Worm (Caenorhabditis elegans) whole organism, early embryonic: ENCODE data around the gene C23H3.5.

ENCODE experiments used
- B0310.2 ChIP-seq: sonication (generic microtip); optimal IDR thresholded peaks from 2 replicates; lab custom pipeline; 2016; ENCODE audit warnings: mild to moderate bottlenecking, missing genetic modification characterization, missing compliant biosample characterization
- F13C5.2 ChIP-seq: sonication (generic microtip); optimal IDR thresholded peaks from 2 replicates; lab custom pipeline; 2017; ENCODE audit warnings: mild to moderate bottlenecking, missing genetic modification characterization, inconsistent platforms, missing compliant biosample characterization
- aly-1 ChIP-seq: sonication (generic microtip); optimal IDR thresholded peaks from 2 replicates; lab custom pipeline; 2016; ENCODE audit warnings: missing genetic modification characterization, missing compliant biosample characterization
- ama-1 ChIP-seq: fragments of 150-350 bp; optimal IDR thresholded peaks from 2 replicates; lab custom pipeline; 2014
- ceh-13 ChIP-seq: fragments of 200-800 bp; sonication (Bioruptor generic); optimal IDR thresholded peaks from 2 replicates; lab custom pipeline; 2018; ENCODE audit warnings: mild to moderate bottlenecking, missing genetic modification characterization, missing compliant biosample characterization
- ceh-36 ChIP-seq: sonication (generic microtip); optimal IDR thresholded peaks from 2 replicates; lab custom pipeline; 2016; ENCODE audit warnings: missing genetic modification characterization, inconsistent platforms, missing compliant biosample characterization
- ets-7 ChIP-seq: sonication (generic microtip); optimal IDR thresholded peaks from 2 replicates; lab custom pipeline; 2016; ENCODE audit warnings: missing genotype, missing genetic modification characterization, missing compliant biosample characterization
- flt-1 ChIP-seq: fragments of 200-800 bp; sonication (Bioruptor generic); IDR thresholded peaks from 2 replicates; pipeline ENCODE4 v1.3.6; 2022; ENCODE audit warnings: missing genetic modification characterization, missing compliant biosample characterization
- hmbx-1 ChIP-seq: sonication (generic microtip); optimal IDR thresholded peaks from 2 replicates; lab custom pipeline; 2016; ENCODE audit warnings: mild to moderate bottlenecking, missing genetic modification characterization, missing compliant biosample characterization
- hmg-4 ChIP-seq: fragments of 200-800 bp; sonication (Bioruptor generic); optimal IDR thresholded peaks from 2 replicates; lab custom pipeline; 2018; ENCODE audit warnings: mild to moderate bottlenecking, missing genetic modification characterization, missing compliant biosample characterization
- hnd-1 ChIP-seq: sonication (generic microtip); optimal IDR thresholded peaks from 2 replicates; lab custom pipeline; 2016; ENCODE audit warnings: missing genetic modification characterization, missing compliant biosample characterization
- pes-1 ChIP-seq: fragments of 200-800 bp; sonication (Bioruptor generic); IDR thresholded peaks from 2 replicates; pipeline ENCODE4 v1.3.6; 2022; ENCODE audit warnings: missing genetic modification reagents, missing genetic modification characterization, missing compliant biosample characterization
- scrt-1 ChIP-seq: fragments of 200-800 bp; sonication (Bioruptor generic); IDR thresholded peaks from 2 replicates; pipeline ENCODE4 v1.3.6; 2022; ENCODE audit warnings: missing genetic modification characterization, missing compliant biosample characterization
- sea-1 ChIP-seq: fragments of 200-800 bp; sonication (Bioruptor generic); conservative IDR thresholded peaks from 2 replicates; pipeline ENCODE4 v1.3.6; 2022; ENCODE audit warnings: missing genetic modification characterization, missing compliant biosample characterization
- tbx-11 ChIP-seq: fragments of 200-800 bp; sonication (Bioruptor generic); IDR thresholded peaks from 2 replicates; pipeline ENCODE4 v1.3.6; 2022; ENCODE audit warnings: missing genetic modification characterization, missing compliant biosample characterization
- tbx-37 ChIP-seq: fragments of 200-800 bp; sonication (Bioruptor generic); conservative IDR thresholded peaks from 2 replicates; pipeline ENCODE4 v1.3.6; 2022; ENCODE audit warnings: missing genetic modification reagents, missing genetic modification characterization, missing compliant biosample characterization
- tra-4 ChIP-seq: sonication (generic microtip); optimal IDR thresholded peaks from 2 replicates; lab custom pipeline; 2017; ENCODE audit warnings: missing genetic modification characterization, missing compliant biosample characterization

The C23H3.5 gene

DNA sequence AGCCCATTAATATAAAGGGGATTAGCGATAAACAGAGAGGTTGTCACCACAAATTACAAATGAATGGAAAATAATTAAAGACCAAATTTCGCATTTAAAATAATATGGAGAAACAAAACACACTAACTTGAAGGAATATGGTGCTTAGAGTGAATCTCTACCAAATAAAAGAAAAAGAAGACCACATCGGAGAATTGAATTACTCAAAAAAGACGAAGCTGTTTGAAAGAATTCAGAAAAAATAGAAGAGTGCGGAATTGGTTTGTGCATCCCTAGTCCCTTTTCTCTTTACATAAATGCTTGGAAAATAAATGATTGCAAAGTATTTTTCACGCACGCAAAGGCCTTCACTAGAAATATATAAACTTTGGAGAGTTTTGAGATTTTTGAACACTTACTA, 26.5 kb downstream of the C23H3.5 start:
- TF ChIP-seq tra-4: no peak
- no peak for TF ChIP-seq flt-1 (GFP tag; lab: Robert Waterston, UW)
- no peak for TF ChIP-seq hnd-1
- TF ChIP-seq tbx-37 (GFP tag; lab: Robert Waterston, UW): no peak
- TF ChIP-seq pes-1 (GFP tag; lab: Robert Waterston, UW): no peak
- no peak for TF ChIP-seq ceh-13 (GFP tag; lab: Kevin White, UChicago)
- TF ChIP-seq hmg-4 (GFP tag; lab: Kevin White, UChicago): no peak
- TF ChIP-seq sea-1 (GFP tag; lab: Robert Waterston, UW): no peak
- TF ChIP-seq tbx-11: no peak
- no peak for TF ChIP-seq aly-1 (tag; lab: Kevin White, UChicago)
- no peak for TF ChIP-seq F13C5.2 (tag; lab: Kevin White, UChicago)
- TF ChIP-seq ama-1 (lab: Kevin White, UChicago): no peak
- TF ChIP-seq ets-7 (tag; lab: Kevin White, UChicago): no peak
- no peak for TF ChIP-seq ceh-36

DNA sequence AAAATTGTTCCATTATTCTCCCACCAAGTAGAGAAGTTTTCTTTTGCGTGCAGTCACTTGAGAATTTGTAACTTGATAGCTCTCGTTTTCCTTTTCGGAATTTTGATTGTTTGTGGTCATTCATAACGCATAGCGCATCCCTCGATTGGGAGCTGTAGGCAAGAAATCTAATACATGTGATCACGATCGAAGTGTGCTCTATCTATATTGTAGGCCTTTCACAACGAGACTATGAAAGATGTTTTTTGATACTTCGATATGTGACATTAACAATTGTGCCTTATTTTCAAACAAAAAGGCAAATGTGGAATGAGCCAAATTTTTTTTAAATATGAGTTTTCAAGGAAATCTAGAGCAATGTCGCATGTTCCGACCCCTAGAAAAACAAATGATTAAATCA, 28.5 kb downstream of the C23H3.5 start:
- TF ChIP-seq flt-1 (GFP tag; lab: Robert Waterston, UW) (no peak), hmg-4 (GFP tag; lab: Kevin White, UChicago) (no peak), scrt-1 (no peak), B0310.2 (tag; lab: Kevin White, UChicago) (no peak), ets-7 (tag; lab: Kevin White, UChicago) (no peak), sea-1 (GFP tag; lab: Robert Waterston, UW) (no peak), hnd-1 (no peak), tbx-11 (no peak), ama-1 (lab: Kevin White, UChicago) (no peak), tbx-37 (GFP tag; lab: Robert Waterston, UW) (no peak)

DNA sequence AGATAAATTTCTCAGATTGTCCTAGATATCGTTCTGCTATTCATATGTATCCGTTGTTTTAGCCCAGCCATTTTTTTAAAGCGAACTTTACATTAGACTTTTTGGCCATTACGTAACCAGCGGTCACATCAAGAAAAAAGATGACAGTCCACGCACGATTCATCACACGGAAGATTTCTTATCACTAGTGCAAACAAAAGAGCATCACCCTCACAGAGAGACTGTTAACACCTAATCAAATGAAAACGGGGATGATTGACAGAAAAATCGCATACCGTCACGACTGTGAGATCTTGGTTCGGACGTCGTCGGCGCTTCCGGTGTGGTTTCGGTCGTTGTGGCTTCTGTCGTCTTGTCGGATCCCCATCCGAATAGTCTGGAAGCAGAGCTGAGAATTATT, 29.3 kb downstream of the C23H3.5 start:
- TF ChIP-seq scrt-1 (no peak), ceh-36 (no peak), tra-4 (no peak), sea-1 (GFP tag; lab: Robert Waterston, UW) (no peak), flt-1 (GFP tag; lab: Robert Waterston, UW) (no peak), B0310.2 (tag; lab: Kevin White, UChicago) (no peak), hmg-4 (GFP tag; lab: Kevin White, UChicago) (no peak), pes-1 (GFP tag; lab: Robert Waterston, UW) (no peak), aly-1 (tag; lab: Kevin White, UChicago) (no peak), tbx-11 (no peak), tbx-37 (GFP tag; lab: Robert Waterston, UW) (no peak), hmbx-1 (tag; lab: Kevin White, UChicago) (no peak), ama-1 (lab: Kevin White, UChicago) (no peak), ets-7 (tag; lab: Kevin White, UChicago) (no peak), F13C5.2 (tag; lab: Kevin White, UChicago) (no peak), hnd-1 (no peak), ceh-13 (GFP tag; lab: Kevin White, UChicago) (no peak)

DNA sequence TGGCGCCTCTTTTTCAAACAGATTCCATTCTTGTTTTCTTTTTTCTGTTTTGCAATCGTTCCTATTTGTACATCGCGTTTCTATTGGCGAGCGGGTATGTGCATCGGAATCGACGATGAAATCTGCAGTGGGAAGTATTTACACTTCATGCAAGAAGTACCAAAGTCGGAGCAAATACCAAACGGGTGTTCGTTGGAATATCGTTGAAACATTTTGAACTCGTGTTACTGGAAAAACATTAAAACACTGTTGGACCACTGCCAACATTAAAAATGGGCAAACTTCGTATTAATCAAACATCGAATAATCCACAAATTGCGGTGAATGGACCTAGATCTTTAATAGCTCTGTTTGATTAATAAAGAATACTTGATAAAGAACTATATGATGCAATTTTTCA, 31.8 kb downstream of the C23H3.5 start, which contains the start of gene C23H3.9:
Gene C23H3.9 (minus strand): TSS at position 101 of the 400 bp plus-strand sequence.
- TF ChIP-seq aly-1 (tag; lab: Kevin White, UChicago) (no peak), hnd-1 (no peak), ceh-36 (no peak)

DNA sequence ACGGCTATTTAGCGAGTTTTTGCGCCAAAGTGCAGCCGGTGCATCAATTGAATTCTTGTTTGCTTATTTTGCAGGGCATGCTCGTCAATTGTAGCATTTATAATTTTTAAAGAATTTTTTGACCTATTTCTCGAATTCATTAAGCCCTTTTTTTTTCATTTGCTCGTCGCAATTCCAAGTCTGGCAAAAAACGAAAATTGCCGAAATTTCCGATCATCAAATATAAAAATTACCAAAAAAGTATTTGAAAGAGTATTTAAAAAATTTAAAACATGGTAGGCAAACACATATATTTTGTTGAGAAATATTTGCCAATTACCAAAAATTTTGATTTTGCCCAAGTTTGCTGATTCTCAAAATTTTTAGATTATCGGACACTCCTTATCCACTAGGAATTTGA, 36.8 kb downstream of the C23H3.5 start, which contains the start of gene C50D2.6:
Gene C50D2.6 (plus strand): TSS at position 301 of the 400 bp plus-strand sequence.
- TF ChIP-seq ama-1 (lab: Kevin White, UChicago) (no peak), scrt-1 (no peak), tra-4 (no peak), ets-7 (tag; lab: Kevin White, UChicago) (no peak)

DNA sequence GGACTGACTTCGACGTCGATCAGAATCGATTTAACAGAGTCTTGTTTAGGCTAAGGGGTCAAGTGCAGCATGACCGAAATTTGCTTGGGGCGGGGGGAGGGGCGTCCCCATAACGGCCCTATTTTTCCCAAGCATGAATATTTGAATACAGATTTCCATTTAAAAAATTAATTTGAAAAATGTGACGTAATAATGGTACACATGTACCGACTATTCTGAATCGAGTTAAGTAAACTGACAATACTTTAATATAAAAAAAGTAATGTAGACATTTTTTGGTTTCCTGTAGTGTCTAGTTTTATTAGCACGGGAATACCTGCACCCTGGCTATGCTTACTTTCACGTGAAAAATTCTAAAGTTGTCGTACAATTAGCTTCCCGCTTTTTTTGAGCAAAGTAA, 39.4 kb downstream of the C23H3.5 start:
- TF ChIP-seq sea-1 (GFP tag; lab: Robert Waterston, UW) (no peak), tbx-37 (GFP tag; lab: Robert Waterston, UW) (no peak), tra-4 (no peak), scrt-1 (no peak), aly-1 (tag; lab: Kevin White, UChicago) (no peak), flt-1 (GFP tag; lab: Robert Waterston, UW) (no peak), ceh-36 (no peak), hmbx-1 (tag; lab: Kevin White, UChicago) (no peak), F13C5.2 (tag; lab: Kevin White, UChicago) (no peak), ceh-13 (GFP tag; lab: Kevin White, UChicago) (no peak)

DNA sequence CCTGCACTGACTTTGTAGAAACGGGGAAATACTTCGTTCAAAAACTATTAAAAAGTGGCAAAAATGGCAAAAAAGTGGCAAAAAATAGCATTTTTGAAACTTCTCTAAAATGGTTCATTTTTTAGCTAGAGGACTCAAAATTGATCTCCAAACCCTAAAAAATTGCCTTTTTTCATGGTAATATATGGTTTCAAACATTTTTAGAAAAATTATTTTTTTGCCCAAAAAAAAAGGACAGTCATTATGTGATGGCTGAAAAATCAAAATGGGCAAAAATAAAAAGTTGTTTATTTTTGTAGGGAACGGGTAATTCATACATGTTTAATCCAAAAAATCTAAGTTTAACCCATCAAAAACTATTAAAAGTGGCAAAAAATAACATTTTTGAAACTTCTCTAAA, 40.6 kb downstream of the C23H3.5 start:
- TF ChIP-seq flt-1 (GFP tag; lab: Robert Waterston, UW) (no peak), aly-1 (tag; lab: Kevin White, UChicago) (no peak), sea-1 (GFP tag; lab: Robert Waterston, UW) (no peak), tra-4 (no peak), ceh-36 (no peak), B0310.2 (tag; lab: Kevin White, UChicago) (no peak), scrt-1 (no peak), F13C5.2 (tag; lab: Kevin White, UChicago) (no peak), ceh-13 (GFP tag; lab: Kevin White, UChicago) (no peak), ets-7 (tag; lab: Kevin White, UChicago) (no peak), tbx-37 (GFP tag; lab: Robert Waterston, UW) (no peak), tbx-11 (no peak), hmbx-1 (tag; lab: Kevin White, UChicago) (no peak), pes-1 (GFP tag; lab: Robert Waterston, UW) (no peak), hmg-4 (GFP tag; lab: Kevin White, UChicago) (no peak), hnd-1 (no peak)

DNA sequence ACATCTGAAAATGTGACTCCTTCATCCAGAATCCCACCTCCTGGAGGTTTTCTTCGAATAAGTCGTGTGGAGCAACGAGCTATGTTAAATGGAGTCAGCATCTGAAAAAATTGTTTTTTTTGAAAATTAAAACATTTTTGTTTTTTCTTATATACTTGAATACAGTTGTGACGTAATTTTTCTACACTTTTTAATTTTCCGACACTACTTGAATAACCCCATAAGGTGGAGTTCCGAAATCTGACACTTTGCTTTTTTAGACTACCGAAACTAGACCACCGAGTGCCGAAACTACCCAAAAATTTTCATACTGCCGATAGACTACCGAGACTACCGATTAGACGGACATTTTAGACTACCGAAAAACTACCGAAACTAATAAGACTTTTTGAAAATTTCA, 44.0 kb downstream of the C23H3.5 start, which contains the start of gene mcat-1:
Gene mcat-1 (minus strand): TSS at position 101 of the 400 bp plus-strand sequence.
- TF ChIP-seq tra-4 (no peak), scrt-1 (no peak), ceh-36 (no peak)
